Worm (Caenorhabditis elegans): ENCODE measurements around the gene srx-13.

The srx-13 gene

DNA sequence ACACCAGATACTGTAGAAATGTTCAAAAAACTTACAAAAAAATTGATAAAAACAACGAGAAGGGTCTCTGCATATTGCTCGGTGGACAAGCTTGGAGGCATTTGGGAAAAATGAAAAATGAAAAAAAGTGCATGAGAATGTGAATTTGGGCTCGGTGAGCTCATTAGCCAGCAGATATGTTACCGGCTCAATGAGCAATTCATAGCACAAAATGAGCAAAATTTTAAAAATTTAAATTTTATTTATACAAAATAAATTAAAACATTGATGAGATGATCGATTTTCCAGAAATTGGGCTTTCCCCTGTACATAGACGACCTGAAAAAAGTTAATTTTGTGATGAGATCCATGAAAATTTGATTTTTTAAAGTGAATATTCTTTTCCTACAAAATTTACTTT lies 4.8 kb downstream of the srx-13 start, which contains the start of gene srx-14:
Gene srx-14 (minus strand): TSS at position 101 of the 400 bp plus-strand sequence.
- no peak for TF ChIP-seq K09A11.1 (tag; optimal IDR thresholded peaks at IDR 0.05; ENCODE audit: insufficient read depth)
- no peak for TF ChIP-seq fkh-6 (tag; optimal IDR thresholded peaks at IDR 0.05)
- no peak for TF ChIP-seq ceh-18 (tag; optimal IDR thresholded peaks at IDR 0.05)
- TF ChIP-seq unc-42 (tag; optimal IDR thresholded peaks at IDR 0.05), result no peak
- TF ChIP-seq tbx-2 (tag; optimal IDR thresholded peaks at IDR 0.05), result no peak
- no peak for TF ChIP-seq zip-5 (tag; optimal IDR thresholded peaks at IDR 0.05)
- no peak for TF ChIP-seq gmeb-2 (tag; optimal IDR thresholded peaks at IDR 0.05)
- TF ChIP-seq pag-3 (tag; optimal IDR thresholded peaks at IDR 0.05; ENCODE audit: borderline replicate concordance), result no peak
- no peak for TF ChIP-seq ceh-6 (GFP tag; optimal IDR thresholded peaks at IDR 0.05)
- TF ChIP-seq sdc-2 (tag; optimal IDR thresholded peaks at IDR 0.05), result no peak
- no peak for TF ChIP-seq eyg-1 (tag; optimal IDR thresholded peaks at IDR 0.05)
- TF ChIP-seq ceh-31 (tag; optimal IDR thresholded peaks at IDR 0.05), result no peak
- TF ChIP-seq nhr-232 (tag; optimal IDR thresholded peaks at IDR 0.05), result no peak
- TF ChIP-seq madf-2 (tag; optimal IDR thresholded peaks at IDR 0.05), result no peak

DNA sequence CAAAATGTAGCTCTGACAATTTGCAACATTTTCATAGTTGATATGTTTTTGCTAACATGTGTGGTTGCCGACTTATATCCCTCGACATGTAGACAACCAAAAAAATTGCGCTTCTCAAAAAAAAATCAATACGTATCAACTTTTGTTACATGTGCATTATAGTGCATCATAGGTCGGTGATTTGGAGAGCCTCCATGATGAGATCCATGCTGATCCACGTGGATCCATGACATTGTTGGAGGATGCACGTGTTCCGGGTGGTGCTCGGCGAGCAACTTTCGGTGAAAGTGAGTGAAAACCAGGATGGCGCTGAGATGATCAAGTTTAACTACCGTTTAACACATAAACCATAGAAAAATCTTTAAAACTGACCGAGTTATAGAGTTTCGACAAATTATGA lies 7.5 kb downstream of the srx-13 start:
- no peak for TF ChIP-seq tbx-2 (tag; optimal IDR thresholded peaks at IDR 0.05)
- TF ChIP-seq C38D4.7 (GFP tag; optimal IDR thresholded peaks at IDR 0.05), result peak; percentile 22
- peak; percentile 52 for TF ChIP-seq ama-1 (optimal IDR thresholded peaks at IDR 0.05)

DNA sequence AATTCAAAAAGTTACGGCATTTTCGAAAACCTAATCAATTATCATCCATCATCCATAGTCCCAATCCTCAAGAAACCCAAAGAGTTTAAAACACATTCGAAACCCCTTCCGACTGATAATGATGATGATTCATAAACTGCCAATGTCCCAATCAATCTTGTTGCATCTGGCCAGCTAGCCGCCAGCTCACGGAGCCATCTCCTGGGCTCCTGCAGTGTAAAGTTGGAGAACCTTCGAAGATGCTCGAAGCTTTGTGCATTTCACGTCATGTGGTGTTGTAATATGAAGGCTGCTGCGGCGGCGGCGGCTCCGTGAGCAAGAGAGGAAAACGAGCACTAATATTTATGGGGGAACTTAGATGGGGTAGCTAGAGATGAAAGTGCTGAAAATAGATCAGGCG lies 10.4 kb downstream of the srx-13 start:
- TF ChIP-seq hlh-8 (tag; optimal IDR thresholded peaks at IDR 0.05) (peak; percentile 67), npax-4 (tag; optimal IDR thresholded peaks at IDR 0.05) (no peak), F13H6.1 (tag; optimal IDR thresholded peaks at IDR 0.05) (peak; percentile 37), ceh-31 (tag; optimal IDR thresholded peaks at IDR 0.05) (peak; percentile 5), mec-3 (tag; optimal IDR thresholded peaks at IDR 0.05; ENCODE audit: borderline replicate concordance) (no peak), fax-1 (tag; optimal IDR thresholded peaks at IDR 0.05) (no peak), dmd-4 (tag; optimal IDR thresholded peaks at IDR 0.05; ENCODE audit: borderline replicate concordance) (no peak), pat-9 (tag; optimal IDR thresholded peaks at IDR 0.05) (peak; percentile 89), ceh-45 (GFP tag; IDR thresholded peaks at IDR 0.05) (no peak), ceh-24 (tag; optimal IDR thresholded peaks at IDR 0.05) (no peak), hlh-30 (tag; optimal IDR thresholded peaks at IDR 0.05; ENCODE audit: insufficient read depth) (peak; percentile 15), ceh-18 (tag; optimal IDR thresholded peaks at IDR 0.05) (peak; percentile 80), madf-2 (tag; optimal IDR thresholded peaks at IDR 0.05) (peak; percentile 7), rnt-1 (tag; optimal IDR thresholded peaks at IDR 0.05) (peak; percentile 90), unc-55 (GFP tag; optimal IDR thresholded peaks at IDR 0.05) (peak; percentile 99), elt-2 (tag; optimal IDR thresholded peaks at IDR 0.05) (no peak), tbx-2 (tag; optimal IDR thresholded peaks at IDR 0.05) (peak; percentile 61), tbx-7 (tag; optimal IDR thresholded peaks at IDR 0.05) (no peak), nfya-1 (tag; optimal IDR thresholded peaks at IDR 0.05) (peak; percentile 52), K02D7.2 (tag; optimal IDR thresholded peaks at IDR 0.05) (no peak), ceh-34 (tag; optimal IDR thresholded peaks at IDR 0.05) (peak; percentile 57), syd-9 (tag; optimal IDR thresholded peaks at IDR 0.05) (peak; percentile 7), pros-1 (tag; optimal IDR thresholded peaks at IDR 0.05) (no peak), sox-4 (tag; optimal IDR thresholded peaks at IDR 0.05) (no peak), zip-5 (tag; optimal IDR thresholded peaks at IDR 0.05) (no peak)

DNA sequence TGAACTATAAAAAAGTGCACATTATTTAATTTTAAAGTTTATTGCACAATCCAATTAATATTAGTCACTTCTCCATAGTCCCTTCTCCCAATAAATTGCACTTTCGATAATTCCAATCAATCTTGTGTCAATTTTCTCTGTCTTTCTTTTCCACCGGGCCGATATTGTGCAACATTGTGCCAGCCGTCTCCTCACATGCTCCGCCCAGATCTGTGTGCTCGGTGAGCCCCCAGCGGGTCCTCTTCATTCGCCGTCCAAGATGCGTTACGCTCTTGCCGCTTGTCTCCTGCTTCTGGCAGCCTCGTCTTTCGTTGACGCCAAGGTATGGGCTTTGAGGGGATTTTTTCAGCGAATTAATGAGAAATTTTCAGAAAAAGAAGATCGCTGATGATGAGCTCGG lies 11.3 kb downstream of the srx-13 start, which contains the start of gene ost-1:
Gene ost-1 (plus strand): TSS at position 207 of the 400 bp plus-strand sequence.
- TF ChIP-seq pha-2 (tag; optimal IDR thresholded peaks at IDR 0.05), result no peak
- TF ChIP-seq C38D4.7 (GFP tag; optimal IDR thresholded peaks at IDR 0.05), result no peak
- TF ChIP-seq sox-2 (GFP tag; IDR thresholded peaks at IDR 0.05), result no peak
- peak; percentile 56 for TF ChIP-seq rnt-1 (tag; optimal IDR thresholded peaks at IDR 0.05)
- no peak for TF ChIP-seq K09A11.1 (tag; optimal IDR thresholded peaks at IDR 0.05; ENCODE audit: insufficient read depth)
- TF ChIP-seq nfya-1 (tag; optimal IDR thresholded peaks at IDR 0.05), result no peak
- peak; percentile 11 for TF ChIP-seq ceh-34 (tag; optimal IDR thresholded peaks at IDR 0.05)
- no peak for TF ChIP-seq K02D7.2 (tag; optimal IDR thresholded peaks at IDR 0.05)
- TF ChIP-seq ceh-18 (tag; optimal IDR thresholded peaks at IDR 0.05), result peak; percentile 45
- TF ChIP-seq pros-1 (tag; optimal IDR thresholded peaks at IDR 0.05), result no peak
- no peak for TF ChIP-seq pag-3 (tag; optimal IDR thresholded peaks at IDR 0.05; ENCODE audit: borderline replicate concordance)
- TF ChIP-seq hlh-6 (tag; optimal IDR thresholded peaks at IDR 0.05), result peak; percentile 30
- peak; percentile 88 for TF ChIP-seq unc-55 (GFP tag; optimal IDR thresholded peaks at IDR 0.05)
- TF ChIP-seq ceh-31 (tag; optimal IDR thresholded peaks at IDR 0.05), result no peak

All from whole organism, late embryonic.